Comparison of ENCODE assay signal across 4 worm cellular contexts in genomic region chrV:14855626-14856025, ce11.
TF ChIP-seq lines count a peak whose summit lies in the region.

No protein-coding gene starts in this region.

TF ChIP-seq in whole organism, L2 larva, 48 proteins besides CTCF, POLR2A, EP300 and RAD21 (continues in another document):
- no peak for TF ChIP-seq nhr-23 (tag; optimal IDR thresholded peaks at IDR 0.05; lab: Kevin White, UChicago)
- no peak for TF ChIP-seq alr-1 (tag; optimal IDR thresholded peaks at IDR 0.05; lab: Kevin White, UChicago)
- TF ChIP-seq nhr-237 (tag; optimal IDR thresholded peaks at IDR 0.05; lab: Kevin White, UChicago): no peak
- no peak for TF ChIP-seq ztf-1 (GFP tag; conservative IDR thresholded peaks at IDR 0.05; lab: Robert Waterston, UW)
- no peak for TF ChIP-seq aly-2 (tag; optimal IDR thresholded peaks at IDR 0.05; lab: Kevin White, UChicago)
- peak; percentile 58 for TF ChIP-seq snpc-4 (tag; optimal IDR thresholded peaks at IDR 0.05; lab: Kevin White, UChicago)
- TF ChIP-seq lin-39 (tag; optimal IDR thresholded peaks at IDR 0.05; lab: Kevin White, UChicago): no peak
- TF ChIP-seq nhr-129 (tag; optimal IDR thresholded peaks at IDR 0.05; lab: Kevin White, UChicago): peak; percentile 31
- TF ChIP-seq nhr-10 (tag; optimal IDR thresholded peaks at IDR 0.05; lab: Kevin White, UChicago): no peak
- TF ChIP-seq elt-1 (tag; optimal IDR thresholded peaks at IDR 0.05; lab: Kevin White, UChicago): no peak
- no peak for TF ChIP-seq nhr-21 (tag; optimal IDR thresholded peaks at IDR 0.05; lab: Kevin White, UChicago)
- TF ChIP-seq fos-1 (tag; optimal IDR thresholded peaks at IDR 0.05; lab: Kevin White, UChicago): no peak
- no peak for TF ChIP-seq mbf-1 (tag; optimal IDR thresholded peaks at IDR 0.05; lab: Kevin White, UChicago)
- TF ChIP-seq C34F6.9 (tag; optimal IDR thresholded peaks at IDR 0.05; lab: Kevin White, UChicago): no peak
- TF ChIP-seq ZK546.5 (tag; optimal IDR thresholded peaks at IDR 0.05; lab: Kevin White, UChicago): no peak
- no peak for TF ChIP-seq sma-3 (GFP tag; optimal IDR thresholded peaks at IDR 0.05; lab: Kevin White, UChicago)
- no peak for TF ChIP-seq zag-1 (tag; optimal IDR thresholded peaks at IDR 0.05; lab: Kevin White, UChicago)
- TF ChIP-seq sem-4 (tag; optimal IDR thresholded peaks at IDR 0.05; lab: Kevin White, UChicago): no peak
- TF ChIP-seq ztf-11 (tag; optimal IDR thresholded peaks at IDR 0.05; lab: Kevin White, UChicago): no peak
- no peak for TF ChIP-seq F13H6.1 (tag; optimal IDR thresholded peaks at IDR 0.05; lab: Kevin White, UChicago)
- TF ChIP-seq unc-55 (GFP tag; optimal IDR thresholded peaks at IDR 0.05; lab: Kevin White, UChicago): peak; percentile 17
- no peak for TF ChIP-seq mdl-1 (tag; optimal IDR thresholded peaks at IDR 0.05; lab: Kevin White, UChicago)
- TF ChIP-seq sma-9 (GFP tag; optimal IDR thresholded peaks at IDR 0.05; lab: Kevin White, UChicago): peak; percentile 23
- no peak for TF ChIP-seq sma-9 (tag; optimal IDR thresholded peaks at IDR 0.05; lab: Kevin White, UChicago)
- no peak for TF ChIP-seq ceh-16 (tag; optimal IDR thresholded peaks at IDR 0.05; lab: Kevin White, UChicago)

TF ChIP-seq in whole organism, L4 larva, 104 proteins besides CTCF, POLR2A, EP300 and RAD21 (continues in another document):
- TF ChIP-seq arid-1 (GFP tag; conservative IDR thresholded peaks at IDR 0.05; lab: Robert Waterston, UW) (peak; percentile 62; the same call in 1 of the 2 replicates), lin-1 (GFP tag; IDR thresholded peaks at IDR 0.05; lab: Robert Waterston, UW) (peak; percentile 48; the same call in 1 of the 2 replicates), daf-16 (GFP tag; optimal IDR thresholded peaks at IDR 0.05; lab: Kevin White, UChicago) (peak in 1 of 2 experiments; percentile 37), daf-16 (tag; optimal IDR thresholded peaks at IDR 0.05; lab: Kevin White, UChicago) (peak; percentile 66), nhr-48 (tag; optimal IDR thresholded peaks at IDR 0.05; lab: Kevin White, UChicago) (peak; percentile 15), Y5F2A.4 (GFP tag; optimal IDR thresholded peaks at IDR 0.05; lab: Kevin White, UChicago) (no peak), snpc-4 (tag; optimal IDR thresholded peaks at IDR 0.05; lab: Kevin White, UChicago) (peak; percentile 28), unc-62 (GFP tag; optimal IDR thresholded peaks at IDR 0.05 in 1 of 2; lab: Kevin White, UChicago) (no peak), unc-62 (tag; optimal IDR thresholded peaks at IDR 0.05; lab: Kevin White, UChicago) (no peak), daf-12 (tag; optimal IDR thresholded peaks at IDR 0.05; lab: Kevin White, UChicago) (no peak), dve-1 (tag; optimal IDR thresholded peaks at IDR 0.05; lab: Kevin White, UChicago; ENCODE audit: insufficient read depth) (no peak), egl-27 (tag; optimal IDR thresholded peaks at IDR 0.05; lab: Kevin White, UChicago) (no peak), tra-1 (GFP tag; IDR thresholded peaks at IDR 0.05; lab: Robert Waterston, UW) (0 out of 2 replicates have a peak, but pooled peaks have one; percentile 22), Y48G9A.11 (GFP tag; IDR thresholded peaks at IDR 0.05; lab: Robert Waterston, UW) (0 out of 2 replicates have a peak, but pooled peaks have one; percentile 28), mes-2 (tag; optimal IDR thresholded peaks at IDR 0.05; lab: Kevin White, UChicago; ENCODE audit: poor library complexity, severe bottlenecking) (no peak), dmd-8 (GFP tag; IDR thresholded peaks at IDR 0.05; lab: Robert Waterston, UW) (peak; percentile 78; the same call in 1 of the 2 replicates), nhr-28 (tag; optimal IDR thresholded peaks at IDR 0.05; lab: Kevin White, UChicago) (peak; percentile 8), spr-3 (GFP tag; optimal IDR thresholded peaks at IDR 0.05; lab: Kevin White, UChicago) (peak; percentile 35), F44E2.7 (GFP tag; IDR thresholded peaks at IDR 0.05; lab: Robert Waterston, UW) (peak; percentile 70; the same call in 1 of the 2 replicates), hmg-1.1 (GFP tag; IDR thresholded peaks at IDR 0.05; lab: Robert Waterston, UW) (peak; percentile 58; the same call in 1 of the 2 replicates), mxl-2 (GFP tag; conservative IDR thresholded peaks at IDR 0.05; lab: Robert Waterston, UW) (0 out of 2 replicates have a peak, but pooled peaks have one; percentile 32)

TF ChIP-seq in whole organism, late embryonic, 69 proteins besides CTCF, POLR2A, EP300 and RAD21 (continues in another document):
- TF ChIP-seq ceh-2 (tag; optimal IDR thresholded peaks at IDR 0.05; lab: Kevin White, UChicago) (peak; percentile 32), K02D7.2 (tag; optimal IDR thresholded peaks at IDR 0.05; lab: Kevin White, UChicago) (no peak), odd-2 (tag; optimal IDR thresholded peaks at IDR 0.05; lab: Kevin White, UChicago) (no peak), lin-11 (tag; optimal IDR thresholded peaks at IDR 0.05; lab: Kevin White, UChicago) (peak; percentile 38), sox-4 (tag; optimal IDR thresholded peaks at IDR 0.05; lab: Kevin White, UChicago) (peak; percentile 15), elt-2 (tag; optimal IDR thresholded peaks at IDR 0.05; lab: Kevin White, UChicago) (peak; percentile 33), unc-86 (tag; optimal IDR thresholded peaks at IDR 0.05; lab: Kevin White, UChicago) (peak; percentile 42), nhr-232 (tag; optimal IDR thresholded peaks at IDR 0.05; lab: Kevin White, UChicago) (peak; percentile 31), T23F11.4 (GFP tag; optimal IDR thresholded peaks at IDR 0.05; lab: Kevin White, UChicago) (peak; percentile 45), ceh-45 (GFP tag; IDR thresholded peaks at IDR 0.05; lab: Robert Waterston, UW) (no peak), hlh-13 (GFP tag; optimal IDR thresholded peaks at IDR 0.05; lab: Kevin White, UChicago) (peak; percentile 46), ceh-22 (tag; optimal IDR thresholded peaks at IDR 0.05; lab: Kevin White, UChicago) (no peak), pha-2 (tag; optimal IDR thresholded peaks at IDR 0.05; lab: Kevin White, UChicago) (peak; percentile 19), ceh-6 (GFP tag; optimal IDR thresholded peaks at IDR 0.05; lab: Kevin White, UChicago) (peak; percentile 47), nhr-11 (tag; optimal IDR thresholded peaks at IDR 0.05; lab: Kevin White, UChicago) (no peak), hlh-30 (tag; optimal IDR thresholded peaks at IDR 0.05; lab: Kevin White, UChicago; ENCODE audit: insufficient read depth) (no peak), zip-5 (tag; optimal IDR thresholded peaks at IDR 0.05; lab: Kevin White, UChicago) (no peak), ceh-19 (GFP tag; optimal IDR thresholded peaks at IDR 0.05; lab: Kevin White, UChicago) (peak; percentile 44), dve-1 (tag; optimal IDR thresholded peaks at IDR 0.05; lab: Kevin White, UChicago) (peak; percentile 33), ztf-16 (tag; optimal IDR thresholded peaks at IDR 0.05; lab: Kevin White, UChicago) (peak; percentile 11), che-1 (tag; optimal IDR thresholded peaks at IDR 0.05; lab: Kevin White, UChicago) (peak; percentile 62), C08G9.2 (tag; optimal IDR thresholded peaks at IDR 0.05; lab: Kevin White, UChicago) (peak; percentile 44), hlh-6 (tag; optimal IDR thresholded peaks at IDR 0.05; lab: Kevin White, UChicago) (peak; percentile 51), C38D4.7 (GFP tag; optimal IDR thresholded peaks at IDR 0.05; lab: Kevin White, UChicago) (peak; percentile 57)

TF ChIP-seq in whole organism, mixed stage, embryonic, 35 proteins besides CTCF, POLR2A, EP300 and RAD21:
- TF ChIP-seq sem-2 (GFP tag; optimal IDR thresholded peaks at IDR 0.05; lab: Kevin White, UChicago) (peak; percentile 59), lin-32 (GFP tag; optimal IDR thresholded peaks at IDR 0.05; lab: Kevin White, UChicago) (no peak), lin-13 (tag; optimal IDR thresholded peaks at IDR 0.05; lab: Kevin White, UChicago) (no peak), nhr-237 (tag; optimal IDR thresholded peaks at IDR 0.05; lab: Kevin White, UChicago) (no peak), cnd-1 (tag; optimal IDR thresholded peaks at IDR 0.05; lab: Kevin White, UChicago) (peak; percentile 47), drap-1 (GFP tag; optimal IDR thresholded peaks at IDR 0.05; lab: Kevin White, UChicago) (peak; percentile 91), ham-2 (GFP tag; optimal IDR thresholded peaks at IDR 0.05; lab: Kevin White, UChicago) (no peak), ceh-83 (GFP tag; optimal IDR thresholded peaks at IDR 0.05; lab: Kevin White, UChicago) (peak; percentile 47), nhr-76 (tag; optimal IDR thresholded peaks at IDR 0.05; lab: Kevin White, UChicago) (no peak), lsy-2 (tag; optimal IDR thresholded peaks at IDR 0.05; lab: Kevin White, UChicago) (no peak), bed-3 (GFP tag; optimal IDR thresholded peaks at IDR 0.05; lab: Kevin White, UChicago) (peak; percentile 39), ceh-43 (GFP tag; optimal IDR thresholded peaks at IDR 0.05; lab: Kevin White, UChicago) (peak; percentile 61), M03D4.4 (tag; optimal IDR thresholded peaks at IDR 0.05; lab: Kevin White, UChicago) (peak; percentile 78), flh-1 (GFP tag; optimal IDR thresholded peaks at IDR 0.05; lab: Kevin White, UChicago) (peak; percentile 40), tbx-8 (GFP tag; optimal IDR thresholded peaks at IDR 0.05; lab: Kevin White, UChicago) (no peak), sptf-1 (tag; optimal IDR thresholded peaks at IDR 0.05; lab: Kevin White, UChicago) (peak; percentile 70), ztf-11 (tag; optimal IDR thresholded peaks at IDR 0.05; lab: Kevin White, UChicago) (no peak), elt-3 (tag; optimal IDR thresholded peaks at IDR 0.05; lab: Kevin White, UChicago) (no peak), mls-2 (tag; optimal IDR thresholded peaks at IDR 0.05; lab: Kevin White, UChicago) (peak; percentile 50), nhr-2 (tag; optimal IDR thresholded peaks at IDR 0.05; lab: Kevin White, UChicago) (no peak), unc-120 (tag; optimal IDR thresholded peaks at IDR 0.05; lab: Kevin White, UChicago; ENCODE audit: poor library complexity, severe bottlenecking) (peak; percentile 53), pha-4 (tag; optimal IDR thresholded peaks at IDR 0.05; lab: Kevin White, UChicago) (no peak)
